Fruit fly (Drosophila melanogaster): ENCODE results near the gene Gs1.

Gs1 gene

dm6 chr2L:166115-167069 is 34.5 kb downstream of the Gs1 start (continued):
- peak; percentile 82 for TF ChIP-seq cwo (GFP tag; optimal IDR thresholded peaks at IDR 0.05)
- no peak for TF ChIP-seq CG9215 (GFP tag; IDR thresholded peaks at IDR 0.05)
- TF ChIP-seq repo (GFP tag; optimal IDR thresholded peaks at IDR 0.05): peak; percentile 65
- no peak for TF ChIP-seq ken (GFP tag; IDR thresholded peaks at IDR 0.05)
- TF ChIP-seq CG8478 (optimal IDR thresholded peaks at IDR 0.05): no peak
- TF ChIP-seq p53 (GFP tag; optimal IDR thresholded peaks at IDR 0.05): no peak
- TF ChIP-seq jigr1 (GFP tag; IDR thresholded peaks at IDR 0.05): no peak
- TF ChIP-seq sisA (GFP tag; IDR thresholded peaks at IDR 0.05): no peak
- no peak for TF ChIP-seq CG14965 (GFP tag; optimal IDR thresholded peaks at IDR 0.05; ENCODE audit: borderline replicate concordance)
- TF ChIP-seq CG17829 (tag; optimal IDR thresholded peaks at IDR 0.05): peak; percentile 62
- TF ChIP-seq CG4360 (GFP tag; IDR thresholded peaks at IDR 0.05): no peak
- TF ChIP-seq Max (GFP tag; optimal IDR thresholded peaks at IDR 0.05): peak; percentile 62
- no peak for TF ChIP-seq CG6272 (GFP tag; IDR thresholded peaks at IDR 0.05)
- TF ChIP-seq PHDP (tag; optimal IDR thresholded peaks at IDR 0.05): peak; percentile 81
- TF ChIP-seq Lpt (GFP tag; optimal IDR thresholded peaks at IDR 0.05): peak; percentile 27
- TF ChIP-seq CG9437 (GFP tag; optimal IDR thresholded peaks at IDR 0.05): peak; percentile 50
- no peak for TF ChIP-seq CG14050 (GFP tag; IDR thresholded peaks at IDR 0.05)
- peak; percentile 85 for TF ChIP-seq sens (GFP tag)
- no peak for TF ChIP-seq da (GFP tag; optimal IDR thresholded peaks at IDR 0.05)
- TF ChIP-seq Ssrp (tag; optimal IDR thresholded peaks at IDR 0.05): no peak
- TF ChIP-seq CG32767 (GFP tag; IDR thresholded peaks at IDR 0.05): no peak
- TF ChIP-seq luna (GFP tag; optimal IDR thresholded peaks at IDR 0.05): no peak
- peak; percentile 68 for TF ChIP-seq her (GFP tag; optimal IDR thresholded peaks at IDR 0.05)
- no peak for TF ChIP-seq CG11085 (GFP tag; IDR thresholded peaks at IDR 0.05)
- no peak for TF ChIP-seq Drgx (GFP tag; IDR thresholded peaks at IDR 0.05)
- TF ChIP-seq Hmx (GFP tag; optimal IDR thresholded peaks at IDR 0.05): no peak
- TF ChIP-seq sr (GFP tag; IDR thresholded peaks at IDR 0.05): no peak
- no peak for TF ChIP-seq bowl (GFP tag; IDR thresholded peaks at IDR 0.05)
- TF ChIP-seq Hand (GFP tag; optimal IDR thresholded peaks at IDR 0.05): peak; percentile 85
- no peak for TF ChIP-seq toy (GFP tag; IDR thresholded peaks at IDR 0.05)
- no peak for TF ChIP-seq dysf (GFP tag; IDR thresholded peaks at IDR 0.05)
- TF ChIP-seq Scr (GFP tag; IDR thresholded peaks at IDR 0.05; ENCODE audit: partially characterized antibody): no peak
- TF ChIP-seq HHEX (GFP tag; optimal IDR thresholded peaks at IDR 0.05): peak; percentile 86
- no peak for TF ChIP-seq C15 (GFP tag; IDR thresholded peaks at IDR 0.05)
- TF ChIP-seq Nf-YA (GFP tag; IDR thresholded peaks at IDR 0.05): no peak
- TF ChIP-seq ttk (GFP tag; IDR thresholded peaks at IDR 0.05): no peak
- TF ChIP-seq Nf-YB (GFP tag; optimal IDR thresholded peaks at IDR 0.05): peak; percentile 36
- TF ChIP-seq Gug (GFP tag; IDR thresholded peaks at IDR 0.05): no peak
- TF ChIP-seq pfk (GFP tag; optimal IDR thresholded peaks at IDR 0.05): peak; percentile 75
- peak; percentile 55 for TF ChIP-seq CG12744 (GFP tag; optimal IDR thresholded peaks at IDR 0.05)
- peak; percentile 68 for TF ChIP-seq gcm2 (GFP tag; optimal IDR thresholded peaks at IDR 0.05)
- TF ChIP-seq CG4854 (GFP tag; optimal IDR thresholded peaks at IDR 0.05): peak; percentile 56
- TF ChIP-seq CG10147 (GFP tag; optimal IDR thresholded peaks at IDR 0.05): peak; percentile 82
- peak; percentile 51 for TF ChIP-seq CG8281 (tag; optimal IDR thresholded peaks at IDR 0.05)
- no peak for TF ChIP-seq CG6791 (GFP tag; IDR thresholded peaks at IDR 0.05; ENCODE audit: partially characterized antibody)
- TF ChIP-seq CG2678 (tag; optimal IDR thresholded peaks at IDR 0.05): peak; percentile 85
- no peak for TF ChIP-seq Elba2 (GFP tag; optimal IDR thresholded peaks at IDR 0.05)
- peak; percentile 32 to 84 for TF ChIP-seq Trl (optimal IDR thresholded peaks at IDR 0.05)
- peak; percentile 54 for TF ChIP-seq Trl (GFP tag; optimal IDR thresholded peaks at IDR 0.05)
- peak; percentile 48 for TF ChIP-seq zf30C (GFP tag; optimal IDR thresholded peaks at IDR 0.05)
- peak; percentile 97 for TF ChIP-seq CG10543 (GFP tag; optimal IDR thresholded peaks at IDR 0.05)

Measured in whole organism, embryonic.